Fruit fly (Drosophila melanogaster) whole organism, embryonic: ENCODE data around the gene bon.

Source experiments
- Adf1 ChIP-seq: fragments of 200-800 bp; sonication (Bioruptor generic); IDR thresholded peaks from 2 replicates; pipeline ENCODE4 v1.3.6; 2022; ENCODE audit warnings: missing biosample characterization, missing genetic modification characterization
- Antp ChIP-seq: fragments of 200-800 bp; sonication (Bioruptor generic); optimal IDR thresholded peaks from 3 replicates; lab custom pipeline; 2016; ENCODE audit warnings: missing biosample characterization, missing genetic modification characterization
- BEAF-32 ChIP-seq: fragments of 200-800 bp; sonication (Bioruptor generic); optimal IDR thresholded peaks from 3 replicates; lab custom pipeline; 2017; ENCODE audit warnings: missing biosample characterization, missing genetic modification characterization, mild to moderate bottlenecking, moderate library complexity, missing genetic modification reagents
- Bgb ChIP-seq: fragments of 200-800 bp; sonication (Bioruptor generic); IDR thresholded peaks from 2 replicates; pipeline ENCODE4 v1.3.6; 2022; ENCODE audit warnings: missing biosample characterization, missing genetic modification characterization; ENCODE audit not compliant: partially characterized antibody
- Blimp-1 ChIP-seq: fragments of 200-800 bp; sonication (Bioruptor generic); optimal IDR thresholded peaks from 3 replicates; lab custom pipeline; 2018; ENCODE audit warnings: missing biosample characterization, missing genetic modification characterization, mild to moderate bottlenecking, moderate library complexity, missing genetic modification reagents
- CG11723 ChIP-seq: fragments of 200-800 bp; sonication (Bioruptor generic); optimal IDR thresholded peaks from 2 replicates; lab custom pipeline; 2017; ENCODE audit warnings: missing biosample characterization, mild to moderate bottlenecking, missing genetic modification characterization
- CG1233 ChIP-seq: fragments of 200-800 bp; sonication (Bioruptor generic); optimal IDR thresholded peaks from 4 replicates; lab custom pipeline; 2018; ENCODE audit warnings: missing biosample characterization, mild to moderate bottlenecking, missing genetic modification characterization
- CG2116 ChIP-seq: fragments of 200-800 bp; sonication (Bioruptor generic); optimal IDR thresholded peaks from 3 replicates; lab custom pipeline; 2018; ENCODE audit warnings: missing biosample characterization, mild to moderate bottlenecking, missing genetic modification characterization
- CG2129 ChIP-seq: fragments of 200-800 bp; sonication (Bioruptor generic); IDR thresholded peaks from 2 replicates; pipeline ENCODE4 v1.3.6; 2022; ENCODE audit warnings: missing biosample characterization, missing genetic modification characterization; ENCODE audit not compliant: partially characterized antibody
- CG3995 ChIP-seq: fragments of 200-800 bp; sonication (Bioruptor generic); optimal IDR thresholded peaks from 3 replicates; lab custom pipeline; 2016; ENCODE audit warnings: missing biosample characterization, missing genetic modification characterization
- CG4328 ChIP-seq: fragments of 200-800 bp; sonication (Bioruptor generic); optimal IDR thresholded peaks from 3 replicates; lab custom pipeline; 2017; ENCODE audit warnings: missing biosample characterization, missing genetic modification reagents, missing genetic modification characterization
- CG43689 ChIP-seq: fragments of 200-800 bp; sonication (Bioruptor generic); IDR thresholded peaks from 2 replicates; pipeline ENCODE4 v1.3.6; 2022; ENCODE audit warnings: missing biosample characterization, missing genetic modification characterization
- CG4617 ChIP-seq: fragments of 200-800 bp; sonication (Bioruptor generic); optimal IDR thresholded peaks from 3 replicates; lab custom pipeline; 2016; ENCODE audit warnings: missing biosample characterization, missing genetic modification characterization, borderline replicate concordance
- CG7556 ChIP-seq: fragments of 200-800 bp; sonication (Bioruptor generic); optimal IDR thresholded peaks from 2 replicates; lab custom pipeline; 2017; ENCODE audit warnings: missing biosample characterization, mild to moderate bottlenecking, missing genetic modification characterization
- CG7963 ChIP-seq: fragments of 200-800 bp; sonication (Bioruptor generic); IDR thresholded peaks from 3 replicates; pipeline ENCODE4 v1.3.6; 2022; ENCODE audit warnings: missing biosample characterization, missing genetic modification characterization; ENCODE audit not compliant: partially characterized antibody
- CG8290 ChIP-seq, 3 experiments: fragments of 200-800 bp; sonication (Bioruptor generic); optimal IDR thresholded peaks; 2 replicates each; lab custom pipeline; 2016 to 2019; ENCODE audit warnings: missing biosample characterization in 3 of 3, missing genetic modification characterization in 3 of 3, mild to moderate bottlenecking in 2 of 3, moderate library complexity in 1 of 3
- CG8765 ChIP-seq: fragments of 200-800 bp; sonication (Bioruptor generic); IDR thresholded peaks from 2 replicates; pipeline ENCODE4 v1.3.6; 2022; ENCODE audit warnings: missing biosample characterization, missing genetic modification characterization
- CG9437 ChIP-seq: fragments of 200-800 bp; sonication (Bioruptor generic); optimal IDR thresholded peaks from 2 replicates; lab custom pipeline; 2018; ENCODE audit warnings: missing biosample characterization, mild to moderate bottlenecking, missing genetic modification characterization
- CG9932 ChIP-seq: fragments of 200-800 bp; sonication (Bioruptor generic); IDR thresholded peaks from 2 replicates; pipeline ENCODE4 v1.3.6; 2022; ENCODE audit warnings: missing biosample characterization, missing genetic modification characterization
- Dip2 ChIP-seq: fragments of 200-800 bp; sonication (Bioruptor generic); IDR thresholded peaks from 2 replicates; pipeline ENCODE4 v1.3.6; 2022; ENCODE audit warnings: missing biosample characterization, missing genetic modification characterization
- Dll ChIP-seq: fragments of 200-800 bp; sonication (Bioruptor generic); IDR thresholded peaks from 4 replicates; pipeline ENCODE4 v1.3.6; 2022; ENCODE audit warnings: missing biosample characterization, missing genetic modification characterization; ENCODE audit not compliant: partially characterized antibody
- Doc3 ChIP-seq: fragments of 200-800 bp; sonication (Bioruptor generic); IDR thresholded peaks from 3 replicates; pipeline ENCODE4 v1.3.6; 2022; ENCODE audit warnings: missing biosample characterization, missing genetic modification characterization; ENCODE audit not compliant: partially characterized antibody
- Dref ChIP-seq: fragments of 200-800 bp; sonication (Bioruptor generic); IDR thresholded peaks from 2 replicates; pipeline ENCODE4 v1.3.6; 2022; ENCODE audit warnings: missing biosample characterization, missing genetic modification characterization
- ERR ChIP-seq: fragments of 200-800 bp; sonication (Bioruptor generic); optimal IDR thresholded peaks from 2 replicates; lab custom pipeline; 2016; ENCODE audit warnings: missing biosample characterization, missing genetic modification characterization
- Ets97D ChIP-seq: fragments of 200-800 bp; sonication (Bioruptor generic); optimal IDR thresholded peaks from 3 replicates; lab custom pipeline; 2016; ENCODE audit warnings: missing biosample characterization, missing genetic modification characterization
- H2.0 ChIP-seq: fragments of 200-800 bp; sonication (Bioruptor generic); IDR thresholded peaks from 2 replicates; pipeline ENCODE4 v1.3.6; 2022; ENCODE audit warnings: missing biosample characterization, missing genetic modification characterization
- Hmr ChIP-seq: fragments of 200-800 bp; sonication (Bioruptor generic); optimal IDR thresholded peaks from 3 replicates; lab custom pipeline; 2017; ENCODE audit warnings: mild to moderate bottlenecking, missing biosample characterization, missing genetic modification reagents, missing genetic modification characterization
- MBD-R2 ChIP-seq: fragments of 200-800 bp; sonication (Bioruptor generic); IDR thresholded peaks from 2 replicates; pipeline ENCODE4 v1.3.6; 2022; ENCODE audit warnings: missing biosample characterization, missing genetic modification characterization
- Myb ChIP-seq: fragments of 200-800 bp; sonication (Bioruptor generic); optimal IDR thresholded peaks from 2 replicates; lab custom pipeline; 2016; ENCODE audit warnings: missing biosample characterization, missing genetic modification characterization
- Opbp ChIP-seq: fragments of 200-800 bp; sonication (Bioruptor generic); IDR thresholded peaks from 3 replicates; pipeline ENCODE4 v1.3.6; 2022; ENCODE audit warnings: missing biosample characterization, missing genetic modification characterization; ENCODE audit not compliant: partially characterized antibody
- Xbp1 ChIP-seq: fragments of 200-800 bp; sonication (Bioruptor generic); optimal IDR thresholded peaks from 3 replicates; lab custom pipeline; 2016; ENCODE audit warnings: missing biosample characterization, mild to moderate bottlenecking, missing genetic modification characterization
- br ChIP-seq: fragments of >200 bp; optimal IDR thresholded peaks from 2 replicates; lab custom pipeline; 2017
- ci ChIP-seq: fragments of 200-800 bp; sonication (Bioruptor generic); IDR thresholded peaks from 3 replicates; pipeline ENCODE4 v1.3.6; 2022; ENCODE audit warnings: missing biosample characterization, missing genetic modification characterization
- da ChIP-seq: fragments of 200-800 bp; sonication (Bioruptor generic); optimal IDR thresholded peaks from 2 replicates; lab custom pipeline; 2016; ENCODE audit warnings: missing biosample characterization, missing genetic modification characterization
- ewg ChIP-seq: fragments of 200-800 bp; sonication (Bioruptor generic); optimal IDR thresholded peaks from 3 replicates; lab custom pipeline; 2017; ENCODE audit warnings: mild to moderate bottlenecking, missing biosample characterization, missing genetic modification reagents, missing genetic modification characterization
- gro ChIP-seq: fragments of 200-800 bp; sonication (Bioruptor generic); optimal IDR thresholded peaks from 2 replicates; lab custom pipeline; 2016; ENCODE audit warnings: missing biosample characterization, missing genetic modification characterization
- gt ChIP-seq: fragments of 200-800 bp; sonication (Bioruptor generic); IDR thresholded peaks from 2 replicates; pipeline ENCODE4 v1.3.6; 2022; ENCODE audit warnings: missing biosample characterization, missing genetic modification characterization
- ham ChIP-seq: fragments of 200-800 bp; sonication (Bioruptor generic); IDR thresholded peaks from 2 replicates; pipeline ENCODE4 v1.3.6; 2022; ENCODE audit warnings: missing biosample characterization, missing genetic modification characterization
- knrl ChIP-seq: fragments of 200-800 bp; sonication (Bioruptor generic); IDR thresholded peaks from 3 replicates; pipeline ENCODE4 v1.3.6; 2022; ENCODE audit warnings: missing biosample characterization, missing genetic modification characterization; ENCODE audit not compliant: partially characterized antibody
- nom ChIP-seq: fragments of 200-800 bp; sonication (Bioruptor generic); optimal IDR thresholded peaks from 2 replicates; lab custom pipeline; 2017; ENCODE audit warnings: missing biosample characterization, missing genetic modification characterization, mild to moderate bottlenecking, moderate library complexity, missing genetic modification reagents
- onecut ChIP-seq: fragments of 200-800 bp; sonication (Bioruptor generic); IDR thresholded peaks from 2 replicates; pipeline ENCODE4 v1.3.6; 2022; ENCODE audit warnings: missing biosample characterization, missing genetic modification characterization
- pb ChIP-seq: fragments of 200-800 bp; sonication (Bioruptor generic); optimal IDR thresholded peaks from 3 replicates; lab custom pipeline; 2016; ENCODE audit warnings: missing biosample characterization, missing genetic modification characterization
- pzg ChIP-seq: fragments of 200-800 bp; sonication (Bioruptor generic); optimal IDR thresholded peaks from 3 replicates; lab custom pipeline; 2018; ENCODE audit warnings: missing biosample characterization, mild to moderate bottlenecking, missing genetic modification characterization, moderate library complexity
- ro ChIP-seq: fragments of 200-800 bp; sonication (Bioruptor generic); IDR thresholded peaks from 2 replicates; pipeline ENCODE4 v1.3.6; 2022; ENCODE audit warnings: missing biosample characterization, missing genetic modification characterization
- row ChIP-seq: fragments of 200-800 bp; sonication (Bioruptor generic); IDR thresholded peaks from 3 replicates; pipeline ENCODE4 v1.3.6; 2022; ENCODE audit warnings: missing biosample characterization, missing genetic modification characterization
- sima ChIP-seq: fragments of 200-800 bp; sonication (Bioruptor generic); optimal IDR thresholded peaks from 2 replicates; lab custom pipeline; 2016; ENCODE audit warnings: missing biosample characterization, missing genetic modification characterization
- slbo ChIP-seq: fragments of 200-800 bp; sonication (Bioruptor generic); IDR thresholded peaks from 2 replicates; pipeline ENCODE4 v1.3.6; 2022; ENCODE audit warnings: missing biosample characterization, missing genetic modification characterization
- ssp ChIP-seq: fragments of 200-800 bp; sonication (Bioruptor generic); IDR thresholded peaks from 2 replicates; pipeline ENCODE4 v1.3.6; 2022; ENCODE audit warnings: missing biosample characterization, missing genetic modification characterization
- stwl ChIP-seq: fragments of 200-800 bp; sonication (Bioruptor generic); optimal IDR thresholded peaks from 3 replicates; lab custom pipeline; 2018; ENCODE audit warnings: missing biosample characterization, mild to moderate bottlenecking, missing genetic modification characterization, moderate library complexity
- tna ChIP-seq: fragments of 200-800 bp; sonication (Bioruptor generic); IDR thresholded peaks from 2 replicates; pipeline ENCODE4 v1.3.6; 2022; ENCODE audit warnings: missing biosample characterization, missing genetic modification characterization; ENCODE audit not compliant: partially characterized antibody

Gene bon

DNA sequence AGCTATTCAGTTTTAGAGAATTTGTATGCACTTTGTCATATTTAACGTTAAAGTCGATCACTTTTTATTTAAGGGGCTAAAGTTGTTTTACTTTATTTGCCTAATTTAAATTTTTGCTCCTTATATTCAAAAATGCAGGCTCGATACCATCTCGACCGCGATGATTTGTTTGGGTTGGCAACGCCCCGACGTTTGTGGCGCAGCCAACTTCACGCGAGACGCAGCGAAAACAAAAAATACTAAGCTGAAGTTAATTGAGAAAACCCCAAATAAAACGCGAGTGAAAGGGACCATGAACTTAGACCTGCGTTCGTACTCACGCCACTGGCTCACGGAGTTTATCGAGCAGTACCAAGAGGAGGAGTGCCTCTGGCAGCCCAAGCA is 34.8 kb upstream of the bon start (continued):
- peak; percentile 33; the same call in 1 of the 3 replicates for TF ChIP-seq knrl (GFP tag; lab: Robert Waterston, UW)
- TF ChIP-seq CG8765 (GFP tag; lab: Robert Waterston, UW), result peak; percentile 17; the same call in 1 of the 2 replicates
- no peak for TF ChIP-seq ro (GFP tag; lab: Robert Waterston, UW)
- no peak for TF ChIP-seq da (GFP tag; lab: Kevin White, UChicago)
- TF ChIP-seq CG43689 (GFP tag; lab: Robert Waterston, UW), result no peak
- peak; percentile 53 for TF ChIP-seq Dref (GFP tag; lab: Robert Waterston, UW)
- peak; percentile 76 for TF ChIP-seq CG9932
- TF ChIP-seq gro, result no peak
- TF ChIP-seq CG11723 (GFP tag; lab: Kevin White, UChicago), result no peak
- TF ChIP-seq gt (GFP tag; lab: Robert Waterston, UW), result no peak
- TF ChIP-seq nom (GFP tag; lab: Kevin White, UChicago), result no peak
- peak; percentile 3 for TF ChIP-seq CG2116 (GFP tag; lab: Kevin White, UChicago)
- peak; percentile 20; the same call in 1 of the 2 replicates for TF ChIP-seq H2.0 (GFP tag; lab: Robert Waterston, UW)
- TF ChIP-seq pb (GFP tag; lab: Kevin White, UChicago), result peak; percentile 17
- no peak for TF ChIP-seq onecut (GFP tag; lab: Robert Waterston, UW)
- TF ChIP-seq CG4328 (GFP tag; lab: Kevin White, UChicago), result no peak
- TF ChIP-seq MBD-R2 (GFP tag; lab: Robert Waterston, UW), result peak; percentile 76
- TF ChIP-seq stwl (tag; lab: Kevin White, UChicago), result peak; percentile 20
- peak; percentile 57 for TF ChIP-seq CG4617 (GFP tag; lab: Kevin White, UChicago)
- peak; percentile 72 for TF ChIP-seq slbo (GFP tag; lab: Robert Waterston, UW)
- TF ChIP-seq tna, result 0 out of 2 replicates have a peak, but pooled peaks have one; percentile 9
- no peak for TF ChIP-seq ham
- TF ChIP-seq CG7556, result peak; percentile 17
- peak; percentile 69 for TF ChIP-seq Dll (GFP tag; lab: Robert Waterston, UW)
- peak; percentile 48 for TF ChIP-seq CG2129 (GFP tag; lab: Robert Waterston, UW)
- TF ChIP-seq Bgb (GFP tag; lab: Robert Waterston, UW), result peak; percentile 75
- peak; percentile 43 for TF ChIP-seq Ets97D (GFP tag; lab: Kevin White, UChicago)
- TF ChIP-seq Xbp1, result no peak
- TF ChIP-seq ci (GFP tag; lab: Robert Waterston, UW), result peak; percentile 59
- TF ChIP-seq BEAF-32 (GFP tag; lab: Kevin White, UChicago), result peak; percentile 70
- TF ChIP-seq pzg (GFP tag; lab: Kevin White, UChicago), result peak; percentile 76
- no peak for TF ChIP-seq br (lab: Kevin White, UChicago)
- 0 out of 3 replicates have a peak, but pooled peaks have one; percentile 5 for TF ChIP-seq CG7963
- TF ChIP-seq Doc3 (GFP tag; lab: Robert Waterston, UW), result peak; percentile 53
- no peak for TF ChIP-seq ewg
- TF ChIP-seq ERR (GFP tag; lab: Kevin White, UChicago), result no peak
- TF ChIP-seq sima (GFP tag; lab: Kevin White, UChicago), result no peak
- TF ChIP-seq Antp (GFP tag; lab: Kevin White, UChicago), result no peak
- TF ChIP-seq Myb, result no peak
- no peak for TF ChIP-seq Adf1 (GFP tag; lab: Robert Waterston, UW)
- no peak for TF ChIP-seq Hmr (GFP tag; lab: Kevin White, UChicago)
- peak; percentile 9; the same call in 1 of the 2 replicates for TF ChIP-seq ssp (GFP tag; lab: Robert Waterston, UW)
- peak; percentile 13 for TF ChIP-seq CG9437 (GFP tag; lab: Kevin White, UChicago)
- no peak for TF ChIP-seq CG1233
- no peak for TF ChIP-seq CG3995 (GFP tag; lab: Kevin White, UChicago)
- TF ChIP-seq Opbp (GFP tag; lab: Robert Waterston, UW), result peak; percentile 100
- TF ChIP-seq CG8290 (GFP tag; optimal IDR thresholded peaks at IDR 0.05; lab: Kevin White, UChicago), result no peak
- TF ChIP-seq CG8290 (tag; optimal IDR thresholded peaks at IDR 0.05; lab: Kevin White, UChicago), result peak in 1 of 2 experiments; percentile 79
- TF ChIP-seq Blimp-1 (GFP tag; lab: Kevin White, UChicago), result no peak
- no peak for TF ChIP-seq Dip2
- peak; percentile 5 for TF ChIP-seq row (GFP tag; lab: Robert Waterston, UW)
